Worm (Caenorhabditis elegans): ENCODE measurements around the gene T13H10.2.

ce11 chrIV:9982895-9983294 lies 18.9 kb downstream of the T13H10.2 start, which contains the start of gene mam-2:
- no peak for TF ChIP-seq snpc-4 (tag; optimal IDR thresholded peaks at IDR 0.05)
- no peak for TF ChIP-seq ztf-4 (tag; optimal IDR thresholded peaks at IDR 0.05)
- TF ChIP-seq lin-39 (tag; optimal IDR thresholded peaks at IDR 0.05): no peak
- no peak for TF ChIP-seq ZK546.5 (tag; optimal IDR thresholded peaks at IDR 0.05)
